Fruit fly (Drosophila melanogaster): ENCODE measurements around the gene CG3726.

DNA sequence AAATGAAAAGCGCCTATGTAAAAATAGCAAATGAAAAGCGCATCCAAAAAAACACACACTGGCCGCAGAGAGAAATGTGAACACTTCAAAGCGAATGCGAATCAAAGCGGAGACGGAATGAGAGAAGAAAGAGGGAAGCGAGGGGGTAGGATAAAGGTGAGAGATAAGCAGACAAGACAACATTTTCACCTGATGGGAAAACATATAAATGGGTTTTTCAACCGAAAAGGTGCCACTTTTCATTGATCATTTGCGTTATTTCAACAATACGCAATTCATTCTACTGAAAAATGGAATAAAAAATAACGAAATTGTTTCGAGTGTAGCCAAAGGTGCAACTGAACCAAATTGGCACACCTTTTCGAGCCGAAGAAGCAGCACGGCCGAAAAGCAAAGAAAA lies 60.2 kb downstream of the CG3726 start:
- TF ChIP-seq Sox14 (GFP tag; optimal IDR thresholded peaks at IDR 0.05) (no peak), esn (GFP tag; optimal IDR thresholded peaks at IDR 0.05) (no peak)

Measured in whole organism, prepupa.